Fruit fly (Drosophila melanogaster) whole organism, embryonic: ENCODE measurements around the gene CG14054.

ENCODE experiments used
- Antp ChIP-seq: fragments of 200-800 bp; sonication (Bioruptor generic); optimal IDR thresholded peaks from 3 replicates; lab custom pipeline; 2016; ENCODE audit warnings: missing biosample characterization, missing genetic modification characterization
- Atf3 ChIP-seq: fragments of 200-800 bp; sonication (Bioruptor generic); optimal IDR thresholded peaks from 3 replicates; lab custom pipeline; 2016; ENCODE audit warnings: missing biosample characterization, missing genetic modification characterization
- CG10209 ChIP-seq: fragments of 200-800 bp; sonication (Bioruptor generic); optimal IDR thresholded peaks from 3 replicates; lab custom pipeline; 2017; ENCODE audit warnings: missing biosample characterization, mild to moderate bottlenecking, missing genetic modification characterization, missing genetic modification reagents
- CG10321 ChIP-seq: fragments of 200-800 bp; sonication (Bioruptor generic); IDR thresholded peaks from 2 replicates; pipeline ENCODE4 v1.3.6; 2022; ENCODE audit warnings: missing biosample characterization, missing genetic modification characterization
- CG11085 ChIP-seq: fragments of 200-800 bp; sonication (Bioruptor generic); IDR thresholded peaks from 2 replicates; pipeline ENCODE4 v1.3.6; 2022; ENCODE audit warnings: missing biosample characterization, missing genetic modification characterization
- CG11093 ChIP-seq: fragments of 200-800 bp; sonication (Bioruptor generic); IDR thresholded peaks from 3 replicates; pipeline ENCODE4 v1.3.6; 2022; ENCODE audit warnings: missing biosample characterization, missing genetic modification characterization
- CG12659 ChIP-seq: fragments of 200-800 bp; sonication (Bioruptor generic); optimal IDR thresholded peaks from 3 replicates; lab custom pipeline; 2017; ENCODE audit warnings: mild to moderate bottlenecking, missing biosample characterization, missing genetic modification reagents, missing genetic modification characterization
- CG12744 ChIP-seq: fragments of 200-800 bp; sonication (Bioruptor generic); optimal IDR thresholded peaks from 2 replicates; lab custom pipeline; 2016; ENCODE audit warnings: missing biosample characterization, missing genetic modification characterization
- CG12769 ChIP-seq: fragments of 200-800 bp; sonication (Bioruptor generic); optimal IDR thresholded peaks from 2 replicates; lab custom pipeline; 2019; ENCODE audit warnings: missing biosample characterization, mild to moderate bottlenecking, missing genetic modification characterization, moderate library complexity
- CG12942 ChIP-seq: fragments of 200-800 bp; sonication (Bioruptor generic); optimal IDR thresholded peaks from 3 replicates; lab custom pipeline; 2016; ENCODE audit warnings: missing biosample characterization, missing genetic modification characterization
- CG16815 ChIP-seq: fragments of 200-800 bp; sonication (Bioruptor generic); optimal IDR thresholded peaks from 3 replicates; lab custom pipeline; 2017; ENCODE audit warnings: missing biosample characterization, mild to moderate bottlenecking, missing genetic modification characterization
- CG17802 ChIP-seq: fragments of 200-800 bp; sonication (Bioruptor generic); optimal IDR thresholded peaks from 2 replicates; lab custom pipeline; 2018; ENCODE audit warnings: missing biosample characterization, mild to moderate bottlenecking, missing genetic modification characterization, moderate library complexity
- CG31224 ChIP-seq: fragments of 200-800 bp; sonication (Bioruptor generic); IDR thresholded peaks from 2 replicates; pipeline ENCODE4 v1.3.6; 2022; ENCODE audit warnings: missing biosample characterization, missing genetic modification characterization
- CG32767 ChIP-seq: fragments of 200-800 bp; sonication (Bioruptor generic); IDR thresholded peaks from 2 replicates; pipeline ENCODE4 v1.3.6; 2022; ENCODE audit warnings: missing biosample characterization, missing genetic modification characterization
- CG33213 ChIP-seq: fragments of 200-800 bp; sonication (Bioruptor generic); optimal IDR thresholded peaks from 3 replicates; lab custom pipeline; 2016; ENCODE audit warnings: missing biosample characterization, missing genetic modification characterization
- CG7786 ChIP-seq: fragments of 200-800 bp; sonication (Bioruptor generic); optimal IDR thresholded peaks from 2 replicates; lab custom pipeline; 2016; ENCODE audit warnings: missing biosample characterization, missing genetic modification characterization
- CG7839 ChIP-seq: fragments of 200-800 bp; sonication (Bioruptor generic); optimal IDR thresholded peaks from 3 replicates; lab custom pipeline; 2018; ENCODE audit warnings: missing biosample characterization, mild to moderate bottlenecking, missing genetic modification characterization, moderate library complexity
- CG8478 ChIP-seq: fragments of >200 bp; optimal IDR thresholded peaks from 2 replicates; lab custom pipeline; 2018
- CTCF ChIP-seq: fragments of 200-800 bp; sonication (Bioruptor generic); optimal IDR thresholded peaks from 2 replicates; lab custom pipeline; 2017; ENCODE audit warnings: missing biosample characterization, mild to moderate bottlenecking, missing genetic modification characterization, moderate library complexity
- Eip74EF ChIP-seq, 2 experiments: fragments of 200-800 bp in 1 of 2; fragments of >200 bp in 1 of 2; sonication (Bioruptor generic) in 1 of 2; optimal IDR thresholded peaks; 2 replicates each; lab custom pipeline; 2017 to 2019; ENCODE audit warnings: missing biosample characterization in 2 of 2, missing genetic modification characterization in 2 of 2, mild to moderate bottlenecking in 1 of 2, moderate library complexity in 1 of 2
- Ets97D ChIP-seq: fragments of 200-800 bp; sonication (Bioruptor generic); optimal IDR thresholded peaks from 3 replicates; lab custom pipeline; 2016; ENCODE audit warnings: missing biosample characterization, missing genetic modification characterization
- HLH54F ChIP-seq: fragments of 200-800 bp; sonication (Bioruptor generic); optimal IDR thresholded peaks from 3 replicates; lab custom pipeline; 2016; ENCODE audit warnings: missing biosample characterization, missing genetic modification characterization
- HLHmδ ChIP-seq: fragments of 200-800 bp; sonication (Bioruptor generic); optimal IDR thresholded peaks from 2 replicates; lab custom pipeline; 2018; ENCODE audit warnings: missing biosample characterization, mild to moderate bottlenecking, missing genetic modification characterization, moderate library complexity
- Hr51 ChIP-seq, 2 experiments: fragments of 200-800 bp; sonication (Bioruptor generic); optimal IDR thresholded peaks; 2 replicates in 1 of 2; 3 replicates in 1 of 2; lab custom pipeline; 2016 to 2018; ENCODE audit warnings: missing biosample characterization in 2 of 2, missing genetic modification characterization in 2 of 2, mild to moderate bottlenecking in 1 of 2, moderate library complexity in 1 of 2
- Myb ChIP-seq: fragments of 200-800 bp; sonication (Bioruptor generic); optimal IDR thresholded peaks from 2 replicates; lab custom pipeline; 2016; ENCODE audit warnings: missing biosample characterization, missing genetic modification characterization
- Side ChIP-seq: fragments of 200-800 bp; sonication (Bioruptor generic); optimal IDR thresholded peaks from 2 replicates; lab custom pipeline; 2016; ENCODE audit warnings: missing biosample characterization, missing genetic modification characterization
- Sox102F ChIP-seq: fragments of 200-800 bp; sonication (Bioruptor generic); optimal IDR thresholded peaks from 2 replicates; lab custom pipeline; 2018; ENCODE audit warnings: missing biosample characterization, mild to moderate bottlenecking, missing genetic modification characterization, moderate library complexity
- ap ChIP-seq: fragments of 200-800 bp; sonication (Bioruptor generic); IDR thresholded peaks from 2 replicates; pipeline ENCODE4 v1.3.6; 2022; ENCODE audit warnings: missing biosample characterization, missing genetic modification characterization
- ara ChIP-seq: fragments of 200-800 bp; sonication (Bioruptor generic); IDR thresholded peaks from 2 replicates; pipeline ENCODE4 v1.3.6; 2022; ENCODE audit warnings: missing biosample characterization, missing genetic modification characterization
- bbx ChIP-seq: fragments of 200-800 bp; sonication (Bioruptor generic); IDR thresholded peaks from 2 replicates; pipeline ENCODE4 v1.3.6; 2022; ENCODE audit warnings: missing biosample characterization, missing genetic modification characterization; ENCODE audit not compliant: partially characterized antibody
- bcd ChIP-seq: fragments of 200-800 bp; sonication (Bioruptor generic); optimal IDR thresholded peaks from 2 replicates; lab custom pipeline; 2017; ENCODE audit warnings: missing biosample characterization, mild to moderate bottlenecking, missing genetic modification characterization
- chinmo ChIP-seq: fragments of 200-800 bp; sonication (Bioruptor generic); IDR thresholded peaks from 4 replicates; pipeline ENCODE4 v1.3.6; 2022; ENCODE audit warnings: missing biosample characterization, missing genetic modification characterization; ENCODE audit not compliant: partially characterized antibody
- dati ChIP-seq: fragments of 200-800 bp; sonication (Bioruptor generic); IDR thresholded peaks from 2 replicates; pipeline ENCODE4 v1.3.6; 2022; ENCODE audit warnings: missing biosample characterization, missing genetic modification characterization
- fd3F ChIP-seq: fragments of 200-800 bp; sonication (Bioruptor generic); optimal IDR thresholded peaks from 2 replicates; lab custom pipeline; 2018; ENCODE audit warnings: missing biosample characterization, mild to moderate bottlenecking, missing genetic modification characterization, moderate library complexity
- fd96Cb ChIP-seq: fragments of 200-800 bp; sonication (Bioruptor generic); optimal IDR thresholded peaks from 2 replicates; lab custom pipeline; 2018; ENCODE audit warnings: missing biosample characterization, mild to moderate bottlenecking, missing genetic modification characterization, moderate library complexity
- gce ChIP-seq: fragments of 200-800 bp; sonication (Bioruptor generic); IDR thresholded peaks from 3 replicates; pipeline ENCODE4 v1.3.6; 2022; ENCODE audit warnings: missing biosample characterization, missing genetic modification characterization
- gcm ChIP-seq: fragments of 200-800 bp; sonication (Bioruptor generic); optimal IDR thresholded peaks from 2 replicates; lab custom pipeline; 2019; ENCODE audit warnings: missing biosample characterization, mild to moderate bottlenecking, missing genetic modification characterization, moderate library complexity
- gem ChIP-seq: fragments of 200-800 bp; sonication (Bioruptor generic); optimal IDR thresholded peaks from 2 replicates; lab custom pipeline; 2019; ENCODE audit warnings: missing biosample characterization, mild to moderate bottlenecking, missing genetic modification characterization, moderate library complexity
- kah ChIP-seq: fragments of 200-800 bp; sonication (Bioruptor generic); optimal IDR thresholded peaks from 2 replicates; lab custom pipeline; 2018; ENCODE audit warnings: missing biosample characterization, mild to moderate bottlenecking, missing genetic modification characterization
- knrl ChIP-seq: fragments of 200-800 bp; sonication (Bioruptor generic); IDR thresholded peaks from 3 replicates; pipeline ENCODE4 v1.3.6; 2022; ENCODE audit warnings: missing biosample characterization, missing genetic modification characterization; ENCODE audit not compliant: partially characterized antibody
- lola ChIP-seq, 3 experiments: fragments of >200 bp in 2 of 3; fragments of 200-800 bp in 1 of 3; sonication (Bioruptor generic) in 1 of 3; optimal IDR thresholded peaks; 2 replicates each; lab custom pipeline; 2017 to 2019; ENCODE audit warnings: missing biosample characterization in 3 of 3, missing genetic modification characterization in 3 of 3, mild to moderate bottlenecking in 1 of 3, moderate library complexity in 1 of 3
- luna ChIP-seq: fragments of 200-800 bp; sonication (Bioruptor generic); optimal IDR thresholded peaks from 2 replicates; lab custom pipeline; 2016; ENCODE audit warnings: missing biosample characterization, missing genetic modification characterization
- oc ChIP-seq: fragments of 200-800 bp; sonication (Bioruptor generic); optimal IDR thresholded peaks from 2 replicates; lab custom pipeline; 2018; ENCODE audit warnings: missing biosample characterization, mild to moderate bottlenecking, missing genetic modification characterization, moderate library complexity
- odd ChIP-seq: fragments of 200-800 bp; sonication (Bioruptor generic); optimal IDR thresholded peaks from 2 replicates; lab custom pipeline; 2017; ENCODE audit warnings: missing biosample characterization, mild to moderate bottlenecking, missing genetic modification characterization
- phol ChIP-seq: fragments of 200-800 bp; sonication (Bioruptor generic); optimal IDR thresholded peaks from 3 replicates; lab custom pipeline; 2018; ENCODE audit warnings: missing biosample characterization, mild to moderate bottlenecking, missing genetic modification characterization, moderate library complexity
- ranshi ChIP-seq: fragments of 200-800 bp; sonication (Bioruptor generic); IDR thresholded peaks from 2 replicates; pipeline ENCODE4 v1.3.6; 2022; ENCODE audit warnings: missing biosample characterization, missing genetic modification characterization
- sisA ChIP-seq: fragments of 200-800 bp; sonication (Bioruptor generic); IDR thresholded peaks from 2 replicates; pipeline ENCODE4 v1.3.6; 2022; ENCODE audit warnings: missing biosample characterization, missing genetic modification characterization
- tap ChIP-seq: fragments of 200-800 bp; optimal IDR thresholded peaks from 3 replicates; lab custom pipeline; 2019; ENCODE audit warnings: missing biosample characterization, mild to moderate bottlenecking, missing genetic modification characterization, moderate library complexity
- ttk ChIP-seq: fragments of 200-800 bp; sonication (Bioruptor generic); IDR thresholded peaks from 2 replicates; pipeline ENCODE4 v2.1.2; 2022; ENCODE audit warnings: missing biosample characterization, missing genetic modification characterization
- tup ChIP-seq: fragments of 200-800 bp; sonication (Bioruptor generic); optimal IDR thresholded peaks from 2 replicates; lab custom pipeline; 2016; ENCODE audit warnings: missing biosample characterization, mild to moderate bottlenecking, missing genetic modification characterization, moderate library complexity

The CG14054 gene

dm6 chrX:2087501-2087900 is 21.3 kb upstream of the CG14054 start (continued):
- TF ChIP-seq CG17802 (tag; lab: Kevin White, UChicago) (peak; percentile 14), ap (GFP tag; lab: Robert Waterston, UW) (peak; percentile 62), Ets97D (GFP tag; lab: Kevin White, UChicago) (no peak), HLHmδ (GFP tag; lab: Kevin White, UChicago) (no peak), CG7839 (tag; lab: Kevin White, UChicago) (peak; percentile 69), CG11085 (no peak), bbx (no peak), CG10321 (GFP tag; lab: Robert Waterston, UW) (peak; percentile 62), CG12659 (GFP tag; lab: Kevin White, UChicago) (peak; percentile 56), CG31224 (GFP tag; lab: Robert Waterston, UW) (peak; percentile 44; the same call in 1 of the 2 replicates), CG12942 (GFP tag; lab: Kevin White, UChicago) (peak; percentile 31), tap (peak; percentile 51), kah (GFP tag; lab: Kevin White, UChicago) (peak; percentile 39), CG11093 (GFP tag; lab: Robert Waterston, UW) (peak; percentile 47; the same call in 2 of the 3 replicates), Eip74EF (GFP tag; optimal IDR thresholded peaks at IDR 0.05; lab: Kevin White, UChicago) (peak in 1 of 2 experiments; percentile 3), gcm (peak; percentile 21), phol (tag; lab: Kevin White, UChicago) (peak; percentile 53), gem (tag; lab: Kevin White, UChicago) (peak; percentile 74), tup (GFP tag; lab: Kevin White, UChicago) (no peak), Atf3 (GFP tag; lab: Kevin White, UChicago) (peak; percentile 43), odd (GFP tag; lab: Kevin White, UChicago) (peak; percentile 62), knrl (GFP tag; lab: Robert Waterston, UW) (no peak), CG7786 (GFP tag; lab: Kevin White, UChicago) (peak; percentile 38), CG10209 (peak; percentile 40), Myb (GFP tag; lab: Kevin White, UChicago) (peak; percentile 40), ara (GFP tag; lab: Robert Waterston, UW) (peak; percentile 17; the same call in 1 of the 2 replicates), CG32767 (GFP tag; lab: Robert Waterston, UW) (peak; percentile 53; the same call in 1 of the 2 replicates), Antp (GFP tag; lab: Kevin White, UChicago) (peak; percentile 42), dati (GFP tag; lab: Robert Waterston, UW) (peak; percentile 60), CG12769 (tag; lab: Kevin White, UChicago) (peak; percentile 67), ttk (GFP tag; lab: Robert Waterston, UW) (peak; percentile 36), CTCF (GFP tag; lab: Kevin White, UChicago) (no peak), Sox102F (peak; percentile 71), chinmo (GFP tag; lab: Robert Waterston, UW) (0 out of 4 replicates have a peak, but pooled peaks have one; percentile 19), sisA (GFP tag; lab: Robert Waterston, UW) (peak; percentile 65), lola (GFP tag; optimal IDR thresholded peaks at IDR 0.05; lab: Kevin White, UChicago) (peak in 1 of 3 experiments; percentile 44), HLH54F (GFP tag; lab: Kevin White, UChicago) (peak; percentile 36), Side (peak; percentile 22), luna (GFP tag; lab: Kevin White, UChicago) (no peak), fd3F (GFP tag; lab: Kevin White, UChicago) (peak; percentile 18), bcd (GFP tag; lab: Kevin White, UChicago) (peak; percentile 29), CG16815 (peak; percentile 52), CG12744 (GFP tag; lab: Kevin White, UChicago) (no peak), gce (GFP tag; lab: Robert Waterston, UW) (peak; percentile 64; the same call in 2 of the 3 replicates), ranshi (peak; percentile 57), fd96Cb (peak; percentile 50), CG8478 (lab: Kevin White, UChicago) (no peak), oc (tag; lab: Kevin White, UChicago) (peak; percentile 70), Hr51 (GFP tag; optimal IDR thresholded peaks at IDR 0.05; lab: Kevin White, UChicago) (peak in 1 of 2 experiments; percentile 71), CG33213 (GFP tag; lab: Kevin White, UChicago) (peak; percentile 28)
